Worm (Caenorhabditis elegans) whole organism, L2 larva: Measurements from ENCODE around the gene F13H8.1.

Experiments used
- alr-1 ChIP-seq: fragments of 150-350 bp; optimal IDR thresholded peaks from 2 replicates; lab custom pipeline; 2014; ENCODE audit warnings: missing biosample characterization, missing genetic modification characterization
- aly-2 ChIP-seq: fragments of 150-350 bp; optimal IDR thresholded peaks from 2 replicates; lab custom pipeline; 2014; ENCODE audit warnings: missing biosample characterization, missing genetic modification characterization
- elt-1 ChIP-seq: fragments of 150-350 bp; optimal IDR thresholded peaks from 2 replicates; lab custom pipeline; 2014; ENCODE audit warnings: missing biosample characterization, missing genetic modification characterization
- mab-5 ChIP-seq: fragments of 150-350 bp; optimal IDR thresholded peaks from 2 replicates; lab custom pipeline; 2014; ENCODE audit warnings: missing biosample characterization, missing genetic modification characterization
- nhr-23 ChIP-seq: fragments of 150-350 bp; optimal IDR thresholded peaks from 2 replicates; lab custom pipeline; 2014; ENCODE audit warnings: missing biosample characterization, missing genetic modification reagents, missing genetic modification characterization
- nhr-25 ChIP-seq: fragments of 150-350 bp; sonication (generic microtip); optimal IDR thresholded peaks from 3 replicates; lab custom pipeline; 2014; ENCODE audit warnings: missing biosample characterization, missing genetic modification characterization
- unc-39 ChIP-seq: fragments of 150-350 bp; optimal IDR thresholded peaks from 2 replicates; lab custom pipeline; 2014; ENCODE audit warnings: missing biosample characterization, missing genetic modification characterization
- unc-62 ChIP-seq: fragments of 150-350 bp; optimal IDR thresholded peaks from 2 replicates; lab custom pipeline; 2014; ENCODE audit warnings: missing biosample characterization, missing genetic modification reagents, missing genetic modification characterization
- ztf-4 ChIP-seq: fragments of 150-350 bp; optimal IDR thresholded peaks from 2 replicates; lab custom pipeline; 2014; ENCODE audit warnings: missing biosample characterization, missing genetic modification characterization

- TF ChIP-seq alr-1 (tag; lab: Kevin White, UChicago), result no peak
- TF ChIP-seq aly-2, result no peak
- no peak for TF ChIP-seq elt-1 (tag; lab: Kevin White, UChicago)
- no peak for TF ChIP-seq mab-5 (tag; lab: Kevin White, UChicago)
- TF ChIP-seq nhr-23 (tag; lab: Kevin White, UChicago), result no peak
- no peak for TF ChIP-seq unc-39 (tag; lab: Kevin White, UChicago)
- TF ChIP-seq unc-62 (GFP tag; lab: Kevin White, UChicago), result no peak
- no peak for TF ChIP-seq ztf-4 (tag; lab: Kevin White, UChicago)
- no peak for TF ChIP-seq nhr-25 (tag; lab: Kevin White, UChicago)
Observed at ce11 chrII:6311888-6312287, 28.7 kb downstream of the F13H8.1 start.
